Fruit fly (Drosophila melanogaster) whole organism, embryonic: ENCODE data around the gene CG43894.
A peak's percentile ranks its signal among the peaks of the same experiment; 100 is the strongest.

ENCODE experiments used
- Antp ChIP-seq: fragments of 200-800 bp; sonication (Bioruptor generic); optimal IDR thresholded peaks from 3 replicates; lab custom pipeline; 2016; ENCODE audit warnings: missing biosample characterization, missing genetic modification characterization
- Awh ChIP-seq: fragments of 200-800 bp; sonication (Bioruptor generic); IDR thresholded peaks from 2 replicates; pipeline ENCODE4, ENCODE4 v1.3.6; 2022; ENCODE audit warnings: missing biosample characterization, missing genetic modification characterization
- BtbVII ChIP-seq: fragments of 200-800 bp; sonication (Bioruptor generic); optimal IDR thresholded peaks from 3 replicates; lab custom pipeline; 2017; ENCODE audit warnings: missing biosample characterization, mild to moderate bottlenecking, missing genetic modification characterization
- CG11085 ChIP-seq: fragments of 200-800 bp; sonication (Bioruptor generic); IDR thresholded peaks from 2 replicates; pipeline ENCODE4 v1.3.6; 2022; ENCODE audit warnings: missing biosample characterization, missing genetic modification characterization
- CG11398 ChIP-seq: fragments of 200-800 bp; sonication (Bioruptor generic); optimal IDR thresholded peaks from 2 replicates; lab custom pipeline; 2016; ENCODE audit warnings: missing biosample characterization, missing genetic modification characterization
- CG12071 ChIP-seq: fragments of 200-800 bp; sonication (Bioruptor generic); optimal IDR thresholded peaks from 3 replicates; lab custom pipeline; 2018; ENCODE audit warnings: missing biosample characterization, mild to moderate bottlenecking, missing genetic modification characterization
- CG12942 ChIP-seq: fragments of 200-800 bp; sonication (Bioruptor generic); optimal IDR thresholded peaks from 3 replicates; lab custom pipeline; 2016; ENCODE audit warnings: missing biosample characterization, missing genetic modification characterization
- CG13287 ChIP-seq: fragments of 200-800 bp; sonication (Bioruptor generic); IDR thresholded peaks from 2 replicates; pipeline ENCODE4 v1.3.6; 2022; ENCODE audit warnings: missing biosample characterization, missing genetic modification characterization; ENCODE audit not compliant: partially characterized antibody
- CG15269 ChIP-seq: fragments of 200-800 bp; sonication (Bioruptor generic); optimal IDR thresholded peaks from 2 replicates; lab custom pipeline; 2018; ENCODE audit warnings: missing biosample characterization, mild to moderate bottlenecking, missing genetic modification characterization, moderate library complexity
- CG16813 ChIP-seq: fragments of 200-800 bp; sonication (Bioruptor generic); IDR thresholded peaks from 3 replicates; pipeline ENCODE4 v1.3.6; 2022; ENCODE audit warnings: missing biosample characterization, missing genetic modification characterization; ENCODE audit not compliant: partially characterized antibody
- CG2202 ChIP-seq: fragments of 200-800 bp; sonication (Bioruptor generic); optimal IDR thresholded peaks from 2 replicates; lab custom pipeline; 2018; ENCODE audit warnings: missing biosample characterization, mild to moderate bottlenecking, missing genetic modification characterization
- CG30431 ChIP-seq: fragments of 200-800 bp; sonication (Bioruptor generic); optimal IDR thresholded peaks from 2 replicates; lab custom pipeline; 2017; ENCODE audit warnings: missing biosample characterization, missing genetic modification characterization
- CG31365 ChIP-seq: fragments of 200-800 bp; sonication (Bioruptor generic); optimal IDR thresholded peaks from 2 replicates; lab custom pipeline; 2018; ENCODE audit warnings: missing biosample characterization, mild to moderate bottlenecking, missing genetic modification characterization
- CG31441 ChIP-seq: fragments of 200-800 bp; sonication (Bioruptor generic); IDR thresholded peaks from 2 replicates; pipeline ENCODE4 v1.3.6; 2022; ENCODE audit warnings: missing biosample characterization, missing genetic modification characterization
- CG32532 ChIP-seq: fragments of 200-800 bp; sonication (Bioruptor generic); IDR thresholded peaks from 2 replicates; pipeline ENCODE4 v1.3.6; 2022; ENCODE audit warnings: missing biosample characterization, missing genetic modification characterization
- CG4404 ChIP-seq: fragments of 200-800 bp; sonication (Bioruptor generic); IDR thresholded peaks from 2 replicates; pipeline ENCODE4 v1.3.6; 2022; ENCODE audit warnings: missing biosample characterization, missing genetic modification characterization
- CG6272 ChIP-seq: fragments of 200-800 bp; sonication (Bioruptor generic); IDR thresholded peaks from 2 replicates; pipeline ENCODE4 v1.3.6; 2022; ENCODE audit warnings: missing biosample characterization, missing genetic modification characterization
- CG6813 ChIP-seq: fragments of 200-800 bp; sonication (Bioruptor generic); optimal IDR thresholded peaks from 2 replicates; lab custom pipeline; 2017; ENCODE audit warnings: missing biosample characterization, missing genetic modification characterization, mild to moderate bottlenecking, moderate library complexity, missing genetic modification reagents
- CG7987 ChIP-seq: fragments of 200-800 bp; sonication (Bioruptor generic); optimal IDR thresholded peaks from 2 replicates; lab custom pipeline; 2018; ENCODE audit warnings: missing biosample characterization, mild to moderate bottlenecking, missing genetic modification characterization, moderate library complexity
- CG8765 ChIP-seq: fragments of 200-800 bp; sonication (Bioruptor generic); IDR thresholded peaks from 2 replicates; pipeline ENCODE4 v1.3.6; 2022; ENCODE audit warnings: missing biosample characterization, missing genetic modification characterization
- D19A ChIP-seq: fragments of 200-800 bp; optimal IDR thresholded peaks from 3 replicates; lab custom pipeline; 2019; ENCODE audit warnings: missing biosample characterization, mild to moderate bottlenecking, missing genetic modification characterization, moderate library complexity
- Deaf1 ChIP-seq: fragments of 200-800 bp; optimal IDR thresholded peaks from 3 replicates; lab custom pipeline; 2019; ENCODE audit warnings: missing biosample characterization, mild to moderate bottlenecking, missing genetic modification characterization, moderate library complexity
- Doc2 ChIP-seq: fragments of 200-800 bp; sonication (Bioruptor generic); IDR thresholded peaks from 2 replicates; pipeline ENCODE4 v1.3.6; 2022; ENCODE audit warnings: missing biosample characterization, missing genetic modification characterization
- Fer2 ChIP-seq: fragments of 200-800 bp; sonication (Bioruptor generic); optimal IDR thresholded peaks from 2 replicates; lab custom pipeline; 2018; ENCODE audit warnings: missing biosample characterization, mild to moderate bottlenecking, missing genetic modification characterization, moderate library complexity
- Fer3 ChIP-seq: fragments of 200-800 bp; sonication (Bioruptor generic); optimal IDR thresholded peaks from 2 replicates; lab custom pipeline; 2018; ENCODE audit warnings: missing biosample characterization, mild to moderate bottlenecking, missing genetic modification characterization, moderate library complexity
- HmgZ ChIP-seq: fragments of 200-800 bp; sonication (Bioruptor generic); optimal IDR thresholded peaks from 2 replicates; lab custom pipeline; 2018; ENCODE audit warnings: missing biosample characterization, mild to moderate bottlenecking, missing genetic modification characterization
- Kr ChIP-seq: fragments of 200-800 bp; sonication (Bioruptor generic); optimal IDR thresholded peaks from 2 replicates; lab custom pipeline; 2017; ENCODE audit warnings: missing biosample characterization, mild to moderate bottlenecking, missing genetic modification characterization
- Lhr ChIP-seq: fragments of 200-800 bp; sonication (Bioruptor generic); optimal IDR thresholded peaks from 3 replicates; lab custom pipeline; 2017; ENCODE audit warnings: mild to moderate bottlenecking, missing biosample characterization, missing genetic modification reagents, missing genetic modification characterization
- Pdp1 ChIP-seq, 2 experiments: fragments of 200-800 bp; sonication (Bioruptor generic); optimal IDR thresholded peaks; 3 replicates each; lab custom pipeline; 2016; ENCODE audit warnings: missing biosample characterization in 2 of 2, missing genetic modification characterization in 2 of 2, mild to moderate bottlenecking in 1 of 2, moderate library complexity in 1 of 2
- Poxn ChIP-seq: fragments of 200-800 bp; sonication (Bioruptor generic); IDR thresholded peaks from 2 replicates; pipeline ENCODE4 v1.3.6; 2022; ENCODE audit warnings: missing biosample characterization, missing genetic modification characterization
- Scr ChIP-seq: fragments of 200-800 bp; sonication (Bioruptor generic); IDR thresholded peaks from 2 replicates; pipeline ENCODE4 v1.3.6; 2022; ENCODE audit warnings: missing biosample characterization, missing genetic modification characterization; ENCODE audit not compliant: partially characterized antibody
- TFAM ChIP-seq: fragments of 200-800 bp; sonication (Bioruptor generic); optimal IDR thresholded peaks from 2 replicates; lab custom pipeline; 2017; ENCODE audit warnings: missing biosample characterization, missing genetic modification characterization, inconsistent platforms
- ara ChIP-seq: fragments of 200-800 bp; sonication (Bioruptor generic); IDR thresholded peaks from 2 replicates; pipeline ENCODE4 v1.3.6; 2022; ENCODE audit warnings: missing biosample characterization, missing genetic modification characterization
- bab2 ChIP-seq: fragments of 200-800 bp; sonication (Bioruptor generic); optimal IDR thresholded peaks from 2 replicates; lab custom pipeline; 2016; ENCODE audit warnings: missing biosample characterization, missing genetic modification characterization
- caup ChIP-seq: fragments of 200-800 bp; sonication (Bioruptor generic); optimal IDR thresholded peaks from 3 replicates; lab custom pipeline; 2017; ENCODE audit warnings: missing biosample characterization, mild to moderate bottlenecking, missing genetic modification characterization, moderate library complexity; ENCODE audit not compliant: severe bottlenecking
- chif ChIP-seq, 2 experiments: fragments of 200-800 bp; sonication (Bioruptor generic); optimal IDR thresholded peaks; 3 replicates each; lab custom pipeline; 2016; ENCODE audit warnings: missing biosample characterization in 2 of 2, missing genetic modification characterization in 2 of 2
- dmrt99B ChIP-seq: fragments of 200-800 bp; sonication (Bioruptor generic); optimal IDR thresholded peaks from 2 replicates; lab custom pipeline; 2018; ENCODE audit warnings: missing biosample characterization, mild to moderate bottlenecking, missing genetic modification characterization, moderate library complexity
- dysf ChIP-seq: fragments of 200-800 bp; sonication (Bioruptor generic); IDR thresholded peaks from 3 replicates; pipeline ENCODE4 v1.3.6; 2022; ENCODE audit warnings: missing biosample characterization, missing genetic modification characterization
- exex ChIP-seq: fragments of 200-800 bp; sonication (Bioruptor generic); optimal IDR thresholded peaks from 4 replicates; lab custom pipeline; 2018; ENCODE audit warnings: missing biosample characterization, mild to moderate bottlenecking, missing genetic modification characterization, moderate library complexity
- fu2 ChIP-seq: fragments of 200-800 bp; sonication (Bioruptor generic); optimal IDR thresholded peaks from 2 replicates; lab custom pipeline; 2016; ENCODE audit warnings: missing biosample characterization, missing genetic modification characterization
- h ChIP-seq: fragments of >200 bp; optimal IDR thresholded peaks from 2 replicates; lab custom pipeline; 2017
- kay ChIP-seq: fragments of 200-800 bp; sonication (Bioruptor generic); optimal IDR thresholded peaks from 2 replicates; lab custom pipeline; 2016; ENCODE audit warnings: missing biosample characterization, missing genetic modification characterization
- lmd ChIP-seq: fragments of 200-800 bp; sonication (Bioruptor generic); IDR thresholded peaks from 2 replicates; pipeline ENCODE4 v1.3.6; 2022; ENCODE audit warnings: missing biosample characterization, missing genetic modification characterization
- oc ChIP-seq: fragments of 200-800 bp; sonication (Bioruptor generic); optimal IDR thresholded peaks from 2 replicates; lab custom pipeline; 2018; ENCODE audit warnings: missing biosample characterization, mild to moderate bottlenecking, missing genetic modification characterization, moderate library complexity
- pzg ChIP-seq: fragments of 200-800 bp; sonication (Bioruptor generic); optimal IDR thresholded peaks from 3 replicates; lab custom pipeline; 2018; ENCODE audit warnings: missing biosample characterization, mild to moderate bottlenecking, missing genetic modification characterization, moderate library complexity
- rib ChIP-seq: fragments of 200-800 bp; sonication (Bioruptor generic); IDR thresholded peaks from 2 replicates; pipeline ENCODE4 v1.3.6; 2022; ENCODE audit warnings: missing biosample characterization, missing genetic modification characterization
- slp2 ChIP-seq: fragments of 200-800 bp; sonication (Bioruptor generic); optimal IDR thresholded peaks from 2 replicates; lab custom pipeline; 2016; ENCODE audit warnings: missing biosample characterization, missing genetic modification characterization
- twi ChIP-seq: fragments of 200-800 bp; optimal IDR thresholded peaks from 2 replicates; lab custom pipeline; 2019; ENCODE audit warnings: missing biosample characterization, mild to moderate bottlenecking, missing genetic modification characterization, moderate library complexity
- wdn ChIP-seq: fragments of 200-800 bp; sonication (Bioruptor generic); IDR thresholded peaks from 2 replicates; pipeline ENCODE4 v1.3.6; 2022; ENCODE audit warnings: missing biosample characterization, missing genetic modification characterization
- zen ChIP-seq: fragments of 200-800 bp; sonication (Bioruptor generic); optimal IDR thresholded peaks from 3 replicates; lab custom pipeline; 2018; ENCODE audit warnings: missing biosample characterization, mild to moderate bottlenecking, missing genetic modification characterization, moderate library complexity

CG43894 gene

dm6 chr3L:12913609-12914266 lies 24.2 kb downstream of the CG43894 start, which contains the start of gene CG32115 (continued):
- TF ChIP-seq lmd (peak; percentile 97), exex (tag; lab: Kevin White, UChicago) (peak; percentile 89), h (no peak), Doc2 (GFP tag; lab: Robert Waterston, UW) (peak; percentile 67; the same call in 1 of the 2 replicates), CG8765 (GFP tag; lab: Robert Waterston, UW) (peak; percentile 82), HmgZ (peak; percentile 97), chif (GFP tag; optimal IDR thresholded peaks at IDR 0.05; lab: Kevin White, UChicago) (peak; percentile 89 to 93), Awh (GFP tag; lab: Robert Waterston, UW) (peak; percentile 91), caup (peak; percentile 95), Lhr (GFP tag; lab: Kevin White, UChicago) (peak; percentile 61), CG6272 (peak; percentile 93), CG4404 (GFP tag; lab: Robert Waterston, UW) (peak; percentile 88), wdn (GFP tag; lab: Robert Waterston, UW) (peak; percentile 95), rib (GFP tag; lab: Robert Waterston, UW) (peak; percentile 97), CG6813 (GFP tag; lab: Kevin White, UChicago) (peak; percentile 80), kay (peak; percentile 91), D19A (tag; lab: Kevin White, UChicago) (peak; percentile 89), dmrt99B (tag; lab: Kevin White, UChicago) (peak; percentile 95), CG31441 (GFP tag; lab: Robert Waterston, UW) (peak; percentile 92), Kr (GFP tag; lab: Kevin White, UChicago) (no peak), BtbVII (GFP tag; lab: Kevin White, UChicago) (peak; percentile 93), Antp (GFP tag; lab: Kevin White, UChicago) (peak; percentile 82), bab2 (GFP tag; lab: Kevin White, UChicago) (peak; percentile 92), Fer3 (tag; lab: Kevin White, UChicago) (peak; percentile 97), CG13287 (peak; percentile 48), Poxn (GFP tag; lab: Robert Waterston, UW) (peak; percentile 87), Deaf1 (tag; lab: Kevin White, UChicago) (peak; percentile 78), CG16813 (GFP tag; lab: Robert Waterston, UW) (no peak), twi (peak; percentile 86), CG30431 (GFP tag; lab: Kevin White, UChicago) (peak; percentile 67), Pdp1 (GFP tag; optimal IDR thresholded peaks at IDR 0.05; lab: Kevin White, UChicago) (peak; percentile 92 to 95), CG12942 (peak; percentile 87), fu2 (peak; percentile 91), ara (GFP tag; lab: Robert Waterston, UW) (peak; percentile 94), dysf (GFP tag; lab: Robert Waterston, UW) (peak; percentile 98), slp2 (peak; percentile 90), CG11085 (peak; percentile 94), CG15269 (tag; lab: Kevin White, UChicago) (peak; percentile 96), CG7987 (GFP tag; lab: Kevin White, UChicago) (peak; percentile 89), CG31365 (tag; lab: Kevin White, UChicago) (peak; percentile 79), CG11398 (GFP tag; lab: Kevin White, UChicago) (peak; percentile 68), oc (peak; percentile 92), CG32532 (GFP tag; lab: Robert Waterston, UW) (peak; percentile 98), CG2202 (tag; lab: Kevin White, UChicago) (no peak), Fer2 (tag; lab: Kevin White, UChicago) (peak; percentile 95), CG12071 (GFP tag; lab: Kevin White, UChicago) (peak; percentile 91), zen (tag; lab: Kevin White, UChicago) (no peak), Scr (GFP tag; lab: Robert Waterston, UW) (no peak), TFAM (GFP tag; lab: Kevin White, UChicago) (no peak), pzg (GFP tag; lab: Kevin White, UChicago) (peak; percentile 22)
